Worm (Caenorhabditis elegans) whole organism, L2 larva: ENCODE results near the gene H41C03.3.

ENCODE experiments used
- C34F6.9 ChIP-seq: fragments of 150-350 bp; optimal IDR thresholded peaks from 2 replicates; lab custom pipeline; 2014; ENCODE audit warnings: missing biosample characterization, missing genetic modification characterization
- F13H6.1 ChIP-seq: sonication (generic microtip); optimal IDR thresholded peaks from 2 replicates; lab custom pipeline; 2016; ENCODE audit warnings: missing genetic modification characterization, missing compliant biosample characterization
- R02D3.7 ChIP-seq: fragments of 150-350 bp; optimal IDR thresholded peaks from 2 replicates; lab custom pipeline; 2014; ENCODE audit warnings: missing biosample characterization, missing genetic modification characterization
- Y55F3AM.14 ChIP-seq: fragments of 200-800 bp; sonication (Bioruptor generic); optimal IDR thresholded peaks from 2 replicates; lab custom pipeline; 2018; ENCODE audit warnings: mild to moderate bottlenecking, missing genetic modification characterization, missing compliant biosample characterization
- ZK546.5 ChIP-seq: sonication (generic microtip); optimal IDR thresholded peaks from 2 replicates; lab custom pipeline; 2017; ENCODE audit warnings: missing biosample characterization, missing genetic modification characterization
- alr-1 ChIP-seq: fragments of 150-350 bp; optimal IDR thresholded peaks from 2 replicates; lab custom pipeline; 2014; ENCODE audit warnings: missing biosample characterization, missing genetic modification characterization
- aly-2 ChIP-seq: fragments of 150-350 bp; optimal IDR thresholded peaks from 2 replicates; lab custom pipeline; 2014; ENCODE audit warnings: missing biosample characterization, missing genetic modification characterization
- ama-1 ChIP-seq: fragments of 150-350 bp; optimal IDR thresholded peaks from 2 replicates; lab custom pipeline; 2018; ENCODE audit warnings: inconsistent platforms
- blmp-1 ChIP-seq: sonication (generic microtip); optimal IDR thresholded peaks from 2 replicates; lab custom pipeline; 2017; ENCODE audit warnings: missing genetic modification characterization, mild to moderate bottlenecking, missing compliant biosample characterization, antibody characterized with exemption, moderate library complexity; ENCODE audit not compliant: insufficient read depth
- ceh-82 ChIP-seq: fragments of 150-350 bp; optimal IDR thresholded peaks from 2 replicates; lab custom pipeline; 2014; ENCODE audit warnings: missing biosample characterization, missing genetic modification characterization
- crh-2 ChIP-seq: sonication (generic microtip); optimal IDR thresholded peaks from 2 replicates; lab custom pipeline; 2017; ENCODE audit warnings: missing biosample characterization, missing genetic modification characterization
- dmd-4 ChIP-seq: sonication (generic microtip); optimal IDR thresholded peaks from 2 replicates; lab custom pipeline; 2017; ENCODE audit warnings: missing biosample characterization, missing genetic modification characterization
- elt-1 ChIP-seq: fragments of 150-350 bp; optimal IDR thresholded peaks from 2 replicates; lab custom pipeline; 2014; ENCODE audit warnings: missing biosample characterization, missing genetic modification characterization
- elt-3 ChIP-seq: sonication (generic microtip); optimal IDR thresholded peaks from 2 replicates; lab custom pipeline; 2017; ENCODE audit warnings: missing biosample characterization, missing genetic modification characterization
- fos-1 ChIP-seq: fragments of 150-350 bp; optimal IDR thresholded peaks from 2 replicates; lab custom pipeline; 2014; ENCODE audit warnings: missing biosample characterization, missing genetic modification characterization
- gmeb-1 ChIP-seq: fragments of 150-350 bp; optimal IDR thresholded peaks from 2 replicates; lab custom pipeline; 2014; ENCODE audit warnings: missing biosample characterization, missing genetic modification characterization
- lin-11 ChIP-seq: fragments of 150-350 bp; sonication (generic microtip); optimal IDR thresholded peaks from 2 replicates; lab custom pipeline; 2014; ENCODE audit warnings: missing biosample characterization, missing genetic modification characterization, inconsistent platforms, mixed read lengths
- lin-39 ChIP-seq: fragments of 150-350 bp; optimal IDR thresholded peaks from 2 replicates; lab custom pipeline; 2014; ENCODE audit warnings: missing biosample characterization, missing genetic modification reagents, missing genetic modification characterization
- lsy-2 ChIP-seq, 2 experiments: fragments of 150-350 bp in 1 of 2; sonication (generic microtip) in 1 of 2; optimal IDR thresholded peaks; 2 replicates each; lab custom pipeline; 2014 to 2017; ENCODE audit warnings: missing biosample characterization in 2 of 2, missing genetic modification characterization in 2 of 2
- mab-5 ChIP-seq: fragments of 150-350 bp; optimal IDR thresholded peaks from 2 replicates; lab custom pipeline; 2014; ENCODE audit warnings: missing biosample characterization, missing genetic modification characterization
- mbf-1 ChIP-seq: sonication (generic microtip); optimal IDR thresholded peaks from 2 replicates; lab custom pipeline; 2017; ENCODE audit warnings: missing biosample characterization, missing genetic modification characterization
- nhr-11 ChIP-seq: fragments of 150-350 bp; optimal IDR thresholded peaks from 2 replicates; lab custom pipeline; 2014; ENCODE audit warnings: missing biosample characterization, missing genetic modification characterization
- nhr-129 ChIP-seq: fragments of 150-350 bp; optimal IDR thresholded peaks from 2 replicates; lab custom pipeline; 2014; ENCODE audit warnings: missing biosample characterization, missing genetic modification characterization
- nhr-23 ChIP-seq: fragments of 150-350 bp; optimal IDR thresholded peaks from 2 replicates; lab custom pipeline; 2014; ENCODE audit warnings: missing biosample characterization, missing genetic modification reagents, missing genetic modification characterization
- nhr-237 ChIP-seq: fragments of 150-350 bp; optimal IDR thresholded peaks from 2 replicates; lab custom pipeline; 2014; ENCODE audit warnings: missing biosample characterization, missing genetic modification characterization
- nhr-6 ChIP-seq: fragments of 150-350 bp; optimal IDR thresholded peaks from 2 replicates; lab custom pipeline; 2014; ENCODE audit warnings: missing biosample characterization, missing genetic modification characterization
- nhr-77 ChIP-seq: fragments of 150-350 bp; optimal IDR thresholded peaks from 2 replicates; lab custom pipeline; 2014; ENCODE audit warnings: missing biosample characterization, missing genetic modification characterization
- sem-4 ChIP-seq: fragments of 150-350 bp; optimal IDR thresholded peaks from 2 replicates; lab custom pipeline; 2014; ENCODE audit warnings: missing biosample characterization, missing genetic modification reagents, missing genetic modification characterization
- sma-3 ChIP-seq: sonication (generic microtip); optimal IDR thresholded peaks from 2 replicates; lab custom pipeline; 2016; ENCODE audit warnings: missing genetic modification reagents, missing genetic modification characterization, missing compliant biosample characterization
- snpc-4 ChIP-seq: fragments of 150-350 bp; optimal IDR thresholded peaks from 2 replicates; lab custom pipeline; 2014; ENCODE audit warnings: missing biosample characterization, missing genetic modification characterization
- unc-39 ChIP-seq: fragments of 150-350 bp; optimal IDR thresholded peaks from 2 replicates; lab custom pipeline; 2014; ENCODE audit warnings: missing biosample characterization, missing genetic modification characterization
- unc-55 ChIP-seq: fragments of 150-350 bp; sonication (generic microtip); optimal IDR thresholded peaks from 3 replicates; lab custom pipeline; 2014; ENCODE audit warnings: missing biosample characterization, missing genetic modification reagents, missing genetic modification characterization
- unc-62 ChIP-seq: fragments of 150-350 bp; optimal IDR thresholded peaks from 2 replicates; lab custom pipeline; 2014; ENCODE audit warnings: missing biosample characterization, missing genetic modification reagents, missing genetic modification characterization
- ztf-1 ChIP-seq: fragments of 200-800 bp; sonication (Bioruptor generic); conservative IDR thresholded peaks from 2 replicates; pipeline ENCODE4 v1.3.6; 2022; ENCODE audit warnings: missing genetic modification characterization, missing compliant biosample characterization
- ztf-11 ChIP-seq: sonication (generic microtip); optimal IDR thresholded peaks from 2 replicates; lab custom pipeline; 2017; ENCODE audit warnings: missing biosample characterization, missing genetic modification characterization
- ztf-4 ChIP-seq: fragments of 150-350 bp; optimal IDR thresholded peaks from 2 replicates; lab custom pipeline; 2014; ENCODE audit warnings: missing biosample characterization, missing genetic modification characterization

Gene H41C03.3

DNA sequence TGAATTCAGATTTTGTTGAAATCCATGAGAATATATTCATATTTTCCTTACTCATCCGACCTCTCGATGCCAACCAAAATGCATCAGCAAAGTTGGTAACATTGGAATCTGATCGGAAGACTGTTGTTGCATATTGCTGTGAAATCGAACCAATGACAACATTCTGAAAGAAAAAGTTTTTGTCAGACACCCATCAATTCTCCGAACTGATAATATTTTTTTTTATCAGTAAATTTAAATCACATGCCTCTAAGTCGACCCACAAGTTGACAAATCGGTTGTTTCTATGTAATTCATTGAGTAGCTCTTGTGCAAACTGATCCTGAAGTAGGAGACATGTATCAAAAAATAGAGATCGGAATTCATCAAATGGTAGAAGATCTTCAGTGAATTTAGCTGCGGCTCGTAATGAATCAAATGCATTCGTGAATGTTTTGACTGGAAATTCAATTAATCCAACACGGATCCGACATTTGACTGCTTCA is 15.6 kb upstream of the H41C03.3 start, which contains the start of gene col-74:
Gene col-74, plus strand, starts transcription at position 435 of the 485 bp plus-strand sequence.
- TF ChIP-seq alr-1, result no peak
- peak; percentile 47 for TF ChIP-seq fos-1 (tag; lab: Kevin White, UChicago)

DNA sequence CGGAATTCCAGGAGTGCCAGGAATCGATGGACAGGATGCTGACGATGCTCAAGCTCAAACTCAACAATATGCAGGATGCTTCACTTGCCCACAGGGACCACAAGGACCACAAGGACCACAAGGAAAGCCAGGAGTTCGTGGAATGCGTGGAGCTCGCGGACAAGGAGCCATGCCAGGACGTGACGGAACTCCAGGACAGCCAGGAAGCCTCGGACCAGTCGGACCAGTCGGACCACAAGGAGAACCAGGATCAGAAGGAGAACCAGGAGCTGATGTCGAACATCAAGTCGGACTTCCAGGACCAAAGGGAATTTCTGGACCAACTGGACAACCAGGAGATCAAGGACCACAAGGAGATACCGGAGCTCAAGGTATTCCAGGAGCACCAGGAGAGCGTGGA is 14.2 kb upstream of the H41C03.3 start:
- TF ChIP-seq fos-1 (tag; lab: Kevin White, UChicago) (no peak), F13H6.1 (tag; lab: Kevin White, UChicago) (no peak), aly-2 (tag; lab: Kevin White, UChicago) (no peak), lin-39 (no peak), sem-4 (tag; lab: Kevin White, UChicago) (no peak), nhr-6 (no peak), dmd-4 (tag; lab: Kevin White, UChicago) (no peak), nhr-237 (tag; lab: Kevin White, UChicago) (no peak), R02D3.7 (no peak), snpc-4 (tag; lab: Kevin White, UChicago) (no peak), mbf-1 (no peak), gmeb-1 (tag; lab: Kevin White, UChicago) (no peak), C34F6.9 (no peak), ztf-4 (tag; lab: Kevin White, UChicago) (no peak), lsy-2 (tag; optimal IDR thresholded peaks at IDR 0.05; lab: Kevin White, UChicago) (no peak), nhr-77 (tag; lab: Kevin White, UChicago) (no peak), blmp-1 (tag; lab: Kevin White, UChicago) (no peak)

DNA sequence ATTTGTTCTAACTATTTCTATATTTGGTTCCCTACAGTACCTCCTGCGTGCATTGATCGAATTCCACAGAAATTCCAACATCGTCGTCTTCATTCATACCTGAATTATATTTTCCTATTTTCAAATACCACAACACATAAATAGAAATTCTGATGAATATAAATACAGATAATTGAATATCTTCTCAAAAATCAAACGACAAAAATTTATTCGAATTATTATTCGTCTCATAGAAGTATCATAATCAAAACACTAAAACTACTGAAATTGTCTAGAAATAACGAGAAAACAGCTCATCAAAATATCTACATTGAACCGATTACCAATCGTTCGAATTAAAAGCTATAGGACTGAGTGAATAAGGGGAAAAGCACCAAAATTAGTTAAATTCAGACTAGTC is 12.4 kb upstream of the H41C03.3 start, which contains the start of gene gtap-1:
Gene gtap-1, minus strand, starts transcription at position 101 of the 400 bp plus-strand sequence.
- TF ChIP-seq nhr-11 (no peak), unc-62 (GFP tag; lab: Kevin White, UChicago) (no peak), lsy-2 (tag; optimal IDR thresholded peaks at IDR 0.05; lab: Kevin White, UChicago) (no peak), lin-11 (tag; lab: Kevin White, UChicago) (no peak), unc-55 (no peak), dmd-4 (tag; lab: Kevin White, UChicago) (no peak), elt-3 (tag; lab: Kevin White, UChicago) (no peak), aly-2 (tag; lab: Kevin White, UChicago) (no peak), Y55F3AM.14 (GFP tag; lab: Kevin White, UChicago) (no peak), ztf-1 (GFP tag; lab: Robert Waterston, UW) (no peak), nhr-77 (tag; lab: Kevin White, UChicago) (no peak), nhr-23 (tag; lab: Kevin White, UChicago) (no peak), ceh-82 (tag; lab: Kevin White, UChicago) (no peak), ama-1 (no peak), mbf-1 (no peak), sem-4 (tag; lab: Kevin White, UChicago) (no peak), alr-1 (no peak), fos-1 (tag; lab: Kevin White, UChicago) (no peak), unc-39 (no peak)

DNA sequence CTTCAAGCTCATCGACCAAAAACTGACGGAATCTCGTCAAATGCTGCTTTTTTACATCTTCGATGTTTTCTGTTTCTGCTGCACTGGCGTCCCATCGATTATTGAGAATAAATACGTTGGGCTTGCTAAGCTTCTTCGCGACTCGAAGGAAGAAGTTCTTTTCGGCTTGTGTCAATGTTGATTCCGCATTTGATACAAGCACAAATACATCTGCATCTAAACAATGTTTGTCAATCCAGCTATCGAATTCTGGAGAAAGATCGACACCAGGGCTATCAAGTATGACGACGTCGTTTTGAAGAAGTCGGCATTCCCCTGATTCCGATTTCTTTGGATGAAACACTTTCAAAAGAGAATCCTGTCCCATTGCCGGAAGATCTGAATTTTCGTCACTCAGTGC is 10.4 kb upstream of the H41C03.3 start:
- TF ChIP-seq ama-1 (no peak), ztf-11 (tag; lab: Kevin White, UChicago) (no peak), R02D3.7 (no peak), C34F6.9 (no peak), mab-5 (tag; lab: Kevin White, UChicago) (no peak), ztf-4 (tag; lab: Kevin White, UChicago) (no peak), lsy-2 (tag; optimal IDR thresholded peaks at IDR 0.05; lab: Kevin White, UChicago) (no peak)

DNA sequence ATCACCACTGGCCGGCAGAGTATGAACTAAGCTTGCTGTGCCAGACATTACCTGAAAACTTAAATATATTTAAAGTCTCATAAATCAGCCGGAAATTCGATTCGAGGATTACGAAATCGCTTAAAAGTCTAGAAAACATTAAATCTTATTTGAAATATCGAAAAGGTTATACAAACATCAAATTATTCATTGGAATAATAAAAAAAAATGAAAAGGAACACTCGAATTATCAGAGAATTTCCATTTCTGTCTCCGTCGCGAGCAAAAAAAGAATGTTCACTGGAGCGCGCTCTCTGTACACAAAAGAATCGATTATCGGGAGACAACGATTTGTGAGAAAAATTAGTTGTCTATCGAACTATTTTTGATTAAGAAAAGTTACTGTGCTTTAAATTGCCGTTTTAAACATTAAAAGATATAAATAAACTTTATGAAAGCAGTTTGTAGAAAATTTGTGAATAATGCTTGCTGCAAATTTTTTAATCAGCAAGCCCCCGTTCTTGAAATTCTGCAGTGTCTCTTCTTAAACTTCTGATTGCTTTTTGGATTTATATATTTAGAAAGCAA is 9.3 kb upstream of the H41C03.3 start, which contains the start of gene fzo-1:
Gene fzo-1, minus strand, starts transcription at position 51 of the 567 bp plus-strand sequence.
- no peak for TF ChIP-seq elt-1 (tag; lab: Kevin White, UChicago)
- TF ChIP-seq sma-3 (GFP tag; lab: Kevin White, UChicago), result peak; percentile 65
- peak; percentile 21 for TF ChIP-seq F13H6.1 (tag; lab: Kevin White, UChicago)
- no peak for TF ChIP-seq ZK546.5 (tag; lab: Kevin White, UChicago)
- TF ChIP-seq unc-55, result peak; percentile 73
- no peak for TF ChIP-seq nhr-23 (tag; lab: Kevin White, UChicago)
- TF ChIP-seq C34F6.9, result peak; percentile 81
- TF ChIP-seq ztf-4 (tag; lab: Kevin White, UChicago), result no peak
- TF ChIP-seq lsy-2 (tag; optimal IDR thresholded peaks at IDR 0.05; lab: Kevin White, UChicago), result peak in 1 of 2 experiments; percentile 68
- TF ChIP-seq crh-2 (tag; lab: Kevin White, UChicago), result peak; percentile 15
- TF ChIP-seq nhr-129 (tag; lab: Kevin White, UChicago), result peak; percentile 3
